Fruit fly (Drosophila melanogaster) whole organism: Measurements from ENCODE around the gene CG12589.
A peak's percentile ranks its signal among the peaks of the same experiment; 100 is the strongest.

Experiments used
- CG8478 ChIP-seq: fragments of >200 bp; optimal IDR thresholded peaks from 2 replicates; lab custom pipeline; 2018; ENCODE audit warnings: inconsistent platforms
- Dll ChIP-seq: fragments of >200 bp; optimal IDR thresholded peaks from 2 replicates; lab custom pipeline; 2017
- EcR ChIP-seq, 2 experiments: fragments of >200 bp; optimal IDR thresholded peaks; 2 replicates each; lab custom pipeline; 2017; ENCODE audit warnings: missing biosample characterization in 2 of 2, missing genetic modification characterization in 2 of 2, missing genetic modification reagents in 2 of 2
- pan ChIP-seq: fragments of >200 bp; optimal IDR thresholded peaks from 2 replicates; lab custom pipeline; 2017
- psq ChIP-seq: fragments of >200 bp; optimal IDR thresholded peaks from 2 replicates; lab custom pipeline; 2017
- usp ChIP-seq: fragments of >200 bp; optimal IDR thresholded peaks from 2 replicates; lab custom pipeline; 2017; ENCODE audit warnings: missing biosample characterization, missing genetic modification characterization, mixed read lengths

The CG12589 gene

DNA sequence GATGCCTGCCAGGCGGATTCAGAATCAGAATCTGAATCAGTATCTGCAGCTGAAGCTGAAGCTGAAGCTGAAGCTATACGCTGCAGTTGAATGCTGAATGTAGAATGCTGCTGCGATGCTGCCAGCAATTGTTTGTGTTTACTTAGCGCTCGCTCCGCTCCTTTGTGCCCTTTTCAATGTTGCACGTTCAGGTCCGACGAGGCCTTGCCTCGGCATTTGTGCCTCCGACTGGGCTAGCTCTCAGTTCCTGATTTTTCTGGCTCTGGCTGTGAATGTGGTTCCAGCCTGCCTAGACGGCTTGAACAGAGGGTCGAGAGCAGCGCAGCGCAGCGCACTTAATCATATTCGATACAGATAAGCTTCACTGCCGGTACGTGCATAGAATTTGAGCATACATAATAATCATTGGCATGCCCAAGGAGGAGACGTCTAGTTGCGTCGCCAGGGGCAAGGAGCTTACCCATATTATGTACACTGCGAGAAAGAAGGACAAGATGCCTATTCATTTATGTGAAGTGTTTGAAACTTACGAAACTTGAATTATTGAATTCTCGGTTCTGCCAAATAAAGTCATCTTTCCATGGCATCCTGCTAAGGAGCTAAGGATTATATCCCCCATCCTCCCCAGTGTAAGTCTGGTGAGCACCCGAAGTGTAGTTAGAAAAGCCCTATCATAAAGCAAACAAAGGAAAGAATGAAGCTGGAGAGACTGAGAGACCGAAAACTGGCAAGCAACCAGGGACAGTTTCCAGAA lies 18.2 kb downstream of the CG12589 start:
- TF ChIP-seq usp (GFP tag; lab: Kevin White, UChicago) (no peak), Dll (no peak), psq (lab: Kevin White, UChicago) (no peak), EcR (GFP tag; optimal IDR thresholded peaks at IDR 0.05; lab: Kevin White, UChicago) (no peak), pan (no peak), CG8478 (no peak)

DNA sequence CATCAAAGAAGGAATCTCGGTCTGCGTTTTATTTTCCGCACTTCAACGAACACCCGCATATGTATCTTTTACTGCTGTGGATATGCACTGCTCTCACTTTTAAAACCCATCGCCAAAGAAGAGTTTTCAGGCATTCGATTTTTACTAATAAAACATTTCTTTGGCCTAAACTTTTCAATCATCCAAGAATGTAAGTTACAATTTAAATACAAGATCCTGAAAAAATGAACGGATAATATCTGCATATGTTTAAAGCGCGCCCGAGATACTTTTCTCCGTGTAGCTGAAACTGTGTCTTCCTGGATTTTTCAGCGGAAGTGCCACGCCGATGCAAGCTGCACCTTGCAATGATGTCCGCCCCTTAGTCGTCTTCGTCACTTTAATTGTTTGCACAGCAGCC lies 20.6 kb downstream of the CG12589 start:
- no peak for TF ChIP-seq usp (GFP tag; lab: Kevin White, UChicago)
- peak; percentile 18 for TF ChIP-seq pan

- no peak for TF ChIP-seq CG8478
- TF ChIP-seq EcR (GFP tag; optimal IDR thresholded peaks at IDR 0.05; lab: Kevin White, UChicago), result no peak
- no peak for TF ChIP-seq Dll
- TF ChIP-seq pan, result no peak
- no peak for TF ChIP-seq psq (lab: Kevin White, UChicago)
- TF ChIP-seq usp (GFP tag; lab: Kevin White, UChicago), result no peak
Observed at dm6 chr3R:5116425-5116824, 22.4 kb downstream of the CG12589 start.

dm6 chr3R:5115448-5115847 lies 23.3 kb downstream of the CG12589 start:
- no peak for TF ChIP-seq psq (lab: Kevin White, UChicago)
- TF ChIP-seq CG8478, result no peak
- TF ChIP-seq pan, result no peak
- no peak for TF ChIP-seq EcR (GFP tag; optimal IDR thresholded peaks at IDR 0.05; lab: Kevin White, UChicago)
- no peak for TF ChIP-seq usp (GFP tag; lab: Kevin White, UChicago)
- no peak for TF ChIP-seq Dll

DNA sequence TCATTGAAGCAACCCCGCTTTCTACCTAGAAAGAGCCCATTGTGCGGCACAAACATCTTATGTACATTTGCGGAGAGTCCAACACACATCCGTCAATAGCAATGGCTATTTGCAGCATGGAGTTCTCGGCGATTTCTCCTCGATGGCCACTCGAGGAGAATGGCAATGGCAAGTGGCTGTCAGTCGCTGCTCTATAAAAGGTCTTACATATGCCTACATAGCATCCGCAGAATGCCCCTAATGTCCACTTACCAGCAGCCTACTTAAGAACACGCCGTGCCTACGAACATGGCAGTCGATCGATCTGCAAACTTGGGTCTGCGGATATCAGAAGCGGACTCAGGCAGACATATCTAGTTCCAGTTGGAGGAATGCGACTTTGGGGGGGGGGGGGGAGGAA lies 24.6 kb downstream of the CG12589 start:
- TF ChIP-seq CG8478, result no peak
- no peak for TF ChIP-seq pan
- no peak for TF ChIP-seq usp (GFP tag; lab: Kevin White, UChicago)
- no peak for TF ChIP-seq EcR (GFP tag; optimal IDR thresholded peaks at IDR 0.05; lab: Kevin White, UChicago)
- no peak for TF ChIP-seq Dll
- TF ChIP-seq psq (lab: Kevin White, UChicago), result no peak

dm6 chr3R:5112814-5113486 lies 25.8 kb downstream of the CG12589 start:
- TF ChIP-seq pan (no peak), Dll (no peak), CG8478 (no peak), psq (lab: Kevin White, UChicago) (no peak), usp (GFP tag; lab: Kevin White, UChicago) (no peak), EcR (GFP tag; optimal IDR thresholded peaks at IDR 0.05; lab: Kevin White, UChicago) (no peak)

- TF ChIP-seq usp (GFP tag; lab: Kevin White, UChicago) (no peak), EcR (GFP tag; optimal IDR thresholded peaks at IDR 0.05; lab: Kevin White, UChicago) (no peak), psq (lab: Kevin White, UChicago) (no peak)
Observed at dm6 chr3R:5112409-5112808, 26.4 kb downstream of the CG12589 start.

DNA sequence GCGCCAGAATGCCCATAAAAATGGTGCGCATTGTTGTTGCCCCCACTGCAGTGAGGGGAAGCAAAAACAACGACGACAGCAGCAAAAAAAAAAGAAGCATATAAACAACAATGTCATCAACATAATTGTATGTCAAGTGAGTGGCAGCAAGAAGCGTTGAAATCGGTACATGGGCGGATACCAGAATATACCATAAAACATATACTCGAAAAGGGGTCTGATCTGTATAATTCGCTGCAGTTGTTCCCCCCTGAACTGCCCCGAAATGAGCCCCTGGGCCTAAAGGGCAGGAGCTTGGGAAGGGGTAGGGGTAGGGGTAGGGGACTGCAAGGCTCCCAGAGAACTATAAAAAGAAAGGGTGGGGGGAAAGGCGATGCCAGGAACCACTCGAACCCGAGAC lies 26.9 kb downstream of the CG12589 start:
- no peak for TF ChIP-seq psq (lab: Kevin White, UChicago)

dm6 chr3R:5109558-5110211 lies 29.1 kb downstream of the CG12589 start:
- no peak for TF ChIP-seq CG8478
- no peak for TF ChIP-seq psq (lab: Kevin White, UChicago)
- TF ChIP-seq usp (GFP tag; lab: Kevin White, UChicago), result no peak
- TF ChIP-seq EcR (GFP tag; optimal IDR thresholded peaks at IDR 0.05; lab: Kevin White, UChicago), result no peak
- no peak for TF ChIP-seq pan
- TF ChIP-seq Dll, result no peak

- TF ChIP-seq EcR (GFP tag; optimal IDR thresholded peaks at IDR 0.05; lab: Kevin White, UChicago), result no peak
- TF ChIP-seq psq (lab: Kevin White, UChicago), result no peak
- no peak for TF ChIP-seq CG8478
- TF ChIP-seq Dll, result no peak
- no peak for TF ChIP-seq usp (GFP tag; lab: Kevin White, UChicago)
- TF ChIP-seq pan, result no peak
Observed at dm6 chr3R:5109078-5109477, 29.7 kb downstream of the CG12589 start, which contains the start of gene CG43131. CG43131 (minus strand) TSS chr3R:5109178.

dm6 chr3R:5108034-5108433 lies 30.8 kb downstream of the CG12589 start:
- no peak for TF ChIP-seq Dll

DNA sequence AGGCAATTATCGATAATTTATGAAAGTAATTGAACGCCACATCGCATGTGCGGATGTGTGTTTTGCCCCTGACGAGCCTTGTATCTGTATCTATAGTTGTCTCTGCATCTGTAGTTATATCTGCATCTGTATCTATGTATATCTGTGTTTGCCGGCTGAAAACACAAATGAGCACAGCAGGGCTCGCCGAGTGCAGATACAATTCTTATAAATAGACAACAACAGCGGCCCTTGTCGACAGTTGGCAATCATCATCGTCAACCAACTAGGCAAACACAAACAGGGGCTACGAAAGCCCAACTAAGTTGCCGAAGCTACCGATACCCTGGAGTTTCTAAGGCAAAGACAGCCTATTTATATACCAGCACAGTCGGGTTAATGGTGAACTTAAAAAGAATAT lies 31.9 kb downstream of the CG12589 start:
- TF ChIP-seq Dll, result no peak
- TF ChIP-seq pan, result no peak
- no peak for TF ChIP-seq EcR (GFP tag; optimal IDR thresholded peaks at IDR 0.05; lab: Kevin White, UChicago)
- TF ChIP-seq CG8478, result no peak
- no peak for TF ChIP-seq usp (GFP tag; lab: Kevin White, UChicago)
- no peak for TF ChIP-seq psq (lab: Kevin White, UChicago)

- no peak for TF ChIP-seq psq (lab: Kevin White, UChicago)
- no peak for TF ChIP-seq CG8478
- no peak for TF ChIP-seq usp (GFP tag; lab: Kevin White, UChicago)
- no peak for TF ChIP-seq pan
- no peak for TF ChIP-seq EcR (GFP tag; optimal IDR thresholded peaks at IDR 0.05; lab: Kevin White, UChicago)
- no peak for TF ChIP-seq Dll
Observed at dm6 chr3R:5105439-5105838, 33.4 kb downstream of the CG12589 start.
